Worm (Caenorhabditis elegans): ENCODE measurements around the gene F45E4.6.
"Not testable (repeated sequence)": the region's sequence is repeated elsewhere in the genome, so short reads cannot be mapped to it uniquely, and the experiment has no call there.

Gene F45E4.6

ce11 chrIV:7646861-7647260, 14.5 kb upstream of the F45E4.6 start:
- no peak for TF ChIP-seq ztf-23 (GFP tag; IDR thresholded peaks at IDR 0.05)
- no peak for TF ChIP-seq T22C8.4 (GFP tag; IDR thresholded peaks at IDR 0.05)

- TF ChIP-seq tab-1 (GFP tag; IDR thresholded peaks at IDR 0.05) (no peak), klf-2 (GFP tag; conservative IDR thresholded peaks at IDR 0.05) (no peak), ztf-29 (GFP tag; IDR thresholded peaks at IDR 0.05) (no peak), med-1 (GFP tag; optimal IDR thresholded peaks at IDR 0.05; ENCODE audit: insufficient read depth) (no peak), T22C8.4 (GFP tag; IDR thresholded peaks at IDR 0.05) (no peak), ztf-23 (GFP tag; IDR thresholded peaks at IDR 0.05) (no peak), cog-1 (tag; optimal IDR thresholded peaks at IDR 0.05) (no peak), ref-1 (GFP tag; conservative IDR thresholded peaks at IDR 0.05) (no peak), flt-1 (GFP tag; IDR thresholded peaks at IDR 0.05) (no peak)
Measured at ce11 chrIV:7646119-7646518, 13.8 kb upstream of the F45E4.6 start, which contains the start of gene hmg-5. Gene hmg-5 (minus strand): TSS chrIV:7646219.

DNA sequence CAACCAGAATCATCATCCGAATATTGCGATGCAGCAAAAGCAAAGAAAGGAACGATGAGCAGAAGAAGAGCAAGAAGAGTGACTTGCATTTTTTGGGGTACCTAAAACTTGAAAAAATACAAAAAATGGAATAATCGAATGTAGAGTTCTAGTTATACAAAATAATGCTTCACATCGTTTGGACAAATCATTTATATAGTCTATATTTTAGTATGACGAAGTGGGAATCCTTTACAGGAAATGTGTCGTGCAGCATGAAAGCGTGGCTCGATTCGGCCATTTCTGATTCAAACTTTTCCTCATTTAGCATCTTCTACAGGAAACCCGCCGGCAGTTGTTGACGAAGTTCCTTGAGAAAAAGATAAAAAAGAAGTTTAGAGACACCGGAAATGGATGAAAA, 10.6 kb upstream of the F45E4.6 start, which contains the start of gene nlp-20:
TSS of gene nlp-20 (minus strand) at position 101 of the 400 bp plus-strand sequence.
- TF ChIP-seq ztf-23 (GFP tag; IDR thresholded peaks at IDR 0.05) (no peak), med-1 (GFP tag; optimal IDR thresholded peaks at IDR 0.05; ENCODE audit: insufficient read depth) (no peak), flt-1 (GFP tag; IDR thresholded peaks at IDR 0.05) (no peak), tab-1 (GFP tag; IDR thresholded peaks at IDR 0.05) (no peak)

ce11 chrIV:7641758-7642157, 9.4 kb upstream of the F45E4.6 start, which contains the start of gene nep-16:
Gene nep-16 (minus strand): TSS chrIV:7641858.
- no peak for TF ChIP-seq cog-1 (tag; optimal IDR thresholded peaks at IDR 0.05)
- no peak for TF ChIP-seq ztf-29 (GFP tag; IDR thresholded peaks at IDR 0.05)
- TF ChIP-seq ztf-23 (GFP tag; IDR thresholded peaks at IDR 0.05), result no peak
- TF ChIP-seq klf-2 (GFP tag; conservative IDR thresholded peaks at IDR 0.05), result no peak
- TF ChIP-seq tab-1 (GFP tag; IDR thresholded peaks at IDR 0.05), result no peak

DNA sequence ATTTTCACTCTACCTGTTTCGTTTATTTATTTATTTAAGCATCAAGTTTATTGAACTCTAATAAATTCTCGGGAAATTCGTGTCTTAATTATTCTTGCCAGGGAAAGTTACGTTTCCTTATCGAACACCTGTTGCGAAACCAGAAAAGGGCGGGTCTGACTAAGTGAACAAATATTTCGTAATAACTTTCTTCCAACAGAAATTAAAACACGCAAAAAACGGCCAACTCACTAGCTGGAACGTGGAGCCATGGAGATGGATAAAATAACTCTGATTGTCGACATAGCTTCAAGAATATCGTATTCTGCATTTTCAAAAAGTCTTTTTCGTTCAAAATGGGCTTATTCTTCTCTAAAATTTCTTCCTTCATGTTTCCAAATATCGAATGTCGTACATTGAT, 2.2 kb upstream of the F45E4.6 start, which contains the start of gene warf-1:
TSS of gene warf-1 (plus strand) at position 209 of the 400 bp plus-strand sequence.
- not testable (repeated sequence) for TF ChIP-seq T22C8.4, ztf-23, tab-1 (GFP tag; IDR thresholded peaks at IDR 0.05)

ce11 chrIV:7633020-7633419, 672 bp upstream of the F45E4.6 start, which contains the start of gene plp-1:
Gene plp-1 (plus strand): TSS chrIV:7633360.
- TF ChIP-seq flt-1 (GFP tag; IDR thresholded peaks at IDR 0.05) (no peak), ref-1 (GFP tag; conservative IDR thresholded peaks at IDR 0.05) (no peak), ztf-29 (GFP tag; IDR thresholded peaks at IDR 0.05) (no peak), med-1 (GFP tag; optimal IDR thresholded peaks at IDR 0.05; ENCODE audit: insufficient read depth) (no peak), tab-1 (GFP tag; IDR thresholded peaks at IDR 0.05) (no peak), T22C8.4 (GFP tag; IDR thresholded peaks at IDR 0.05) (no peak), klf-2 (GFP tag; conservative IDR thresholded peaks at IDR 0.05) (no peak), cog-1 (tag; optimal IDR thresholded peaks at IDR 0.05) (no peak), ztf-23 (GFP tag; IDR thresholded peaks at IDR 0.05) (no peak)

DNA sequence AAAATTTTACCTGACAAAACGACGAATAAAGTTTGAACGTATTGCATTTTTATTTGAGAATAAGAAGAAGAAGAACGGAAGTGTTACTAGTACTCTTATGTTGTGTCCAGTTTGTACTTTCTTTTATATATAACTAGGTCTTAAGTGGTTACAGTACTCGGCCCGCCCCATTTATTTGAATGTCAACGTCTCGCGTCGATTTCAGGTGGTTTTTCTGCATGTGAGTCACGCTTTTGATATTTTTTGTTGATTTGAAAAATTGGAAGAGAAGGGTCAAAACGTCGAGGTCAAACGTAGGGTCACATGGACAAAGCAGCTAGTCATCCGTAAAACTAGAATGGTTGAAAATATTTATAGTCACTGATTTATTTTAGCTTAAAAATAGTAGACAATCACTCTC, 3.4 kb downstream of the F45E4.6 start, which contains the start of gene F45E4.5:
TSS of gene F45E4.5 (minus strand) at position 101 of the 400 bp plus-strand sequence.
- no peak for TF ChIP-seq klf-2 (GFP tag; conservative IDR thresholded peaks at IDR 0.05)
- no peak for TF ChIP-seq flt-1 (GFP tag; IDR thresholded peaks at IDR 0.05)
- no peak for TF ChIP-seq cog-1 (tag; optimal IDR thresholded peaks at IDR 0.05)
- no peak for TF ChIP-seq tab-1 (GFP tag; IDR thresholded peaks at IDR 0.05)
- no peak for TF ChIP-seq ref-1 (GFP tag; conservative IDR thresholded peaks at IDR 0.05)
- TF ChIP-seq ztf-23 (GFP tag; IDR thresholded peaks at IDR 0.05), result no peak
- TF ChIP-seq T22C8.4 (GFP tag; IDR thresholded peaks at IDR 0.05), result no peak
- no peak for TF ChIP-seq med-1 (GFP tag; optimal IDR thresholded peaks at IDR 0.05; ENCODE audit: insufficient read depth)
- no peak for TF ChIP-seq ztf-29 (GFP tag; IDR thresholded peaks at IDR 0.05)

DNA sequence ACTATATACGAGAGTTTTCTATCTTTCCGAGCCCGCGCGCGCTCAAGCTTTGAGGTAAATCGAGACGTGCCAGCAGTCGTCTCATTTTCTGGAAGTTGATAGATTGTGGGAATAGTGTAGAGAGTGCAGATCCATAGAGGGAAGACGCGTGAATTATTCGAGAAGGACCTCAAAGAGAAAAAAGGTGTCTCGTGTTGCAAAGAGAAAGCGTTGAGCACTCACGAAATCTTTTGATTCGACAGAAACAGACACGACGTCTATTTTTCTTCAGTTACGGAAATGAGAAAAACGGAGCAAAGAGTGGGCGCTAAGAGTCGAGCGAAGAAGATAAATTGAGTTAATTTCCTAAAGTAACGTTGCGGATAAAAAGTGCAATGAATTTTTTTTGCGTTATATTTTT, 8.5 kb downstream of the F45E4.6 start:
- no peak for TF ChIP-seq cog-1 (tag; optimal IDR thresholded peaks at IDR 0.05)
- TF ChIP-seq tab-1 (GFP tag; IDR thresholded peaks at IDR 0.05), result no peak
- TF ChIP-seq klf-2 (GFP tag; conservative IDR thresholded peaks at IDR 0.05), result no peak
- TF ChIP-seq flt-1 (GFP tag; IDR thresholded peaks at IDR 0.05), result no peak
- no peak for TF ChIP-seq med-1 (GFP tag; optimal IDR thresholded peaks at IDR 0.05; ENCODE audit: insufficient read depth)
- TF ChIP-seq ref-1 (GFP tag; conservative IDR thresholded peaks at IDR 0.05), result no peak
- no peak for TF ChIP-seq ztf-23 (GFP tag; IDR thresholded peaks at IDR 0.05)
- no peak for TF ChIP-seq ztf-29 (GFP tag; IDR thresholded peaks at IDR 0.05)
- TF ChIP-seq T22C8.4 (GFP tag; IDR thresholded peaks at IDR 0.05), result no peak

DNA sequence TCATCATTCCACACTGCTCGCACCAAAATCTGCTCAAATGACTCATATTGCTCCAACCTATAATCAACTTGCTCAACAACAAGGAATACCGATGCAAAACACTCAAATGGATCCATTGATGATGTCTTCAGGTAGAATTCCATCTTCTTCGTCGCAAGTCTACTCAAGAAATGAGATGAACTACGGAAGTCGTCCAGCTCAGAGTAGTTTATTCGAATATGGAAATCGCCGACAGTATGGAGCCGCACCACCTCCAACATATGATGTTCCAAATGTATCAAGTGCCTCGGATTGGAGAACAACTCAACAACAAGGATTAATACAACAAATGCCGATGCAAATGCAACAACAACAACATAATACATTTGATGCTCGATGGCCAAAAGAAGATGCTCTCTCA, 9.3 kb downstream of the F45E4.6 start:
- no peak for TF ChIP-seq ref-1 (GFP tag; conservative IDR thresholded peaks at IDR 0.05)
- no peak for TF ChIP-seq cog-1 (tag; optimal IDR thresholded peaks at IDR 0.05)
- TF ChIP-seq flt-1 (GFP tag; IDR thresholded peaks at IDR 0.05), result no peak
- no peak for TF ChIP-seq T22C8.4 (GFP tag; IDR thresholded peaks at IDR 0.05)
- no peak for TF ChIP-seq ztf-29 (GFP tag; IDR thresholded peaks at IDR 0.05)
- TF ChIP-seq med-1 (GFP tag; optimal IDR thresholded peaks at IDR 0.05; ENCODE audit: insufficient read depth), result no peak
- TF ChIP-seq tab-1 (GFP tag; IDR thresholded peaks at IDR 0.05), result no peak
- no peak for TF ChIP-seq klf-2 (GFP tag; conservative IDR thresholded peaks at IDR 0.05)
- no peak for TF ChIP-seq ztf-23 (GFP tag; IDR thresholded peaks at IDR 0.05)

DNA sequence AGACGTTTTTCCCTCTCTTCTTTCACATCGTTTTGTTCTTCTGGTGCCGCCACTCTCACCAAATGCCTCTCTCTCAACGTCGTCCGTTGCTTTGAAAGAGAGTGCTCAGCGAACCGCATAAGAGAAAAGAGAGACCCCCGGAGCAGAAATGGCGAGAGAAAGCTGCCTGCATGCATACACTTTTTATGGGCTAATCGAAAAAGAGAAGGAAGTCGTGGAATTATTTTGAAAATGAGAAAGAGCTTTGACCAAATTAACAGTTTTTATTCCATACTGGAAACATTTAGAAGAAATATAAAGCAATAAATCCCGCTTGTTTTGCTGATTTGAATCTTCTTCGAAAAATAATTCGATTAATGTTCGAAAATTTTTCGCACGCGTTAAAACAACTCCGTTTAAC, 11.9 kb downstream of the F45E4.6 start:
- TF ChIP-seq klf-2 (GFP tag; conservative IDR thresholded peaks at IDR 0.05), result no peak
- no peak for TF ChIP-seq T22C8.4 (GFP tag; IDR thresholded peaks at IDR 0.05)
- TF ChIP-seq tab-1 (GFP tag; IDR thresholded peaks at IDR 0.05), result no peak
- no peak for TF ChIP-seq ref-1 (GFP tag; conservative IDR thresholded peaks at IDR 0.05)
- TF ChIP-seq cog-1 (tag; optimal IDR thresholded peaks at IDR 0.05), result no peak
- TF ChIP-seq med-1 (GFP tag; optimal IDR thresholded peaks at IDR 0.05; ENCODE audit: insufficient read depth), result no peak
- no peak for TF ChIP-seq ztf-23 (GFP tag; IDR thresholded peaks at IDR 0.05)
- no peak for TF ChIP-seq ztf-29 (GFP tag; IDR thresholded peaks at IDR 0.05)
- no peak for TF ChIP-seq flt-1 (GFP tag; IDR thresholded peaks at IDR 0.05)

Data from whole organism, midembryonic.